Worm (Caenorhabditis elegans) whole organism, L4 larva: Measurements from ENCODE around the gene F49C12.2.

Experiments
- Y105C5A.15 ChIP-seq: fragments of 200-800 bp; sonication (Bioruptor generic); IDR thresholded peaks from 2 replicates; pipeline ENCODE4 v1.3.6; 2022; ENCODE audit warnings: missing genetic modification characterization, missing compliant biosample characterization
- dmd-9 ChIP-seq: fragments of 200-800 bp; sonication (Bioruptor generic); IDR thresholded peaks from 2 replicates; pipeline ENCODE4 v1.3.6; 2022; ENCODE audit warnings: missing genetic modification reagents, missing genetic modification characterization, missing compliant biosample characterization
- egl-43 ChIP-seq: fragments of 200-800 bp; sonication (Bioruptor generic); IDR thresholded peaks from 2 replicates; pipeline ENCODE4 v1.3.6; 2022; ENCODE audit warnings: missing genetic modification reagents, missing genetic modification characterization, missing compliant biosample characterization
- fos-1 ChIP-seq: fragments of 150-350 bp; optimal IDR thresholded peaks from 2 replicates; lab custom pipeline; 2014; ENCODE audit warnings: missing biosample characterization, missing genetic modification characterization
- gei-8 ChIP-seq: fragments of 200-800 bp; sonication (Bioruptor generic); optimal IDR thresholded peaks from 2 replicates; lab custom pipeline; 2018; ENCODE audit warnings: mild to moderate bottlenecking, missing genetic modification characterization, missing compliant biosample characterization
- mdl-1 ChIP-seq, 2 experiments: fragments of 150-350 bp in 1 of 2; sonication (generic microtip) in 1 of 2; optimal IDR thresholded peaks; 2 replicates each; lab custom pipeline; 2014 to 2017; ENCODE audit warnings: missing biosample characterization in 2 of 2, missing genetic modification characterization in 2 of 2
- nhr-28 ChIP-seq: fragments of 150-350 bp; optimal IDR thresholded peaks from 2 replicates; lab custom pipeline; 2014; ENCODE audit warnings: missing biosample characterization, missing genetic modification characterization
- snpc-4 ChIP-seq: fragments of 150-350 bp; optimal IDR thresholded peaks from 2 replicates; lab custom pipeline; 2014; ENCODE audit warnings: missing biosample characterization, missing genetic modification characterization
- ztf-11 ChIP-seq: fragments of 150-350 bp; optimal IDR thresholded peaks from 2 replicates; lab custom pipeline; 2014; ENCODE audit warnings: missing biosample characterization, missing genetic modification characterization

ce11 chrIV:9308975-9309374 is 9.9 kb upstream of the F49C12.2 start, which contains the start of gene F49C12.6:
- TF ChIP-seq Y105C5A.15 (GFP tag; lab: Robert Waterston, UW) (no peak), mdl-1 (tag; optimal IDR thresholded peaks at IDR 0.05; lab: Kevin White, UChicago) (no peak), ztf-11 (no peak), fos-1 (tag; lab: Kevin White, UChicago) (no peak), dmd-9 (no peak), nhr-28 (no peak), snpc-4 (no peak), egl-43 (GFP tag; lab: Robert Waterston, UW) (no peak), gei-8 (GFP tag; lab: Kevin White, UChicago) (no peak)
